Worm (Caenorhabditis elegans) whole organism, L4/young adult: ENCODE measurements around the gene rbm-25.
A peak's percentile ranks its signal among the peaks of the same experiment; 100 is the strongest.

Experiments used
- W03F9.2 ChIP-seq: fragments of 150-350 bp; optimal IDR thresholded peaks from 2 replicates; lab custom pipeline; 2014; ENCODE audit warnings: missing biosample characterization, missing genetic modification characterization
- dao-5 ChIP-seq: sonication (generic microtip); optimal IDR thresholded peaks from 2 replicates; lab custom pipeline; 2016; ENCODE audit warnings: missing genotype, missing genetic modification characterization, moderate library complexity, missing compliant biosample characterization
- him-1 ChIP-seq: sonication (generic microtip); optimal IDR thresholded peaks from 2 replicates; lab custom pipeline; 2016; ENCODE audit warnings: missing genotype, missing genetic modification reagents, missing genetic modification characterization, missing compliant biosample characterization

Gene rbm-25

DNA sequence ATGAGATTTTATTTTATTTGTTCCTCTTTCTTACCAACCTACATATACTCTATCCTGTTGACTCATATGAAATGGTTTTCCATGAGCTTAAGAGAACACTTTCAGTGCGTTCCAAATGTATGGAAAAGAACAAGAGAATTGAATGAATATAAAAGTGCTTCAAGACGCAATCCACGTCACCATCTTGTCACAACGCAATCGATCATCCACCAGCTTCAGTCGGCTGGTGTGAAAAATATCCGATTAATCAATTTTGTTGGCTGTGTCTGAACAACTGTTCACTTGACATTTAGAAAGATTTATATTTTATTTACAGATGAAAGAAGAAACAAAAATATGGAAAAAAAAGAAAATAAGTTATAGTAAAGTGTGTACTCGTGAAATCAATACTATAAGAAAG is 25.3 kb downstream of the rbm-25 start:
- TF ChIP-seq W03F9.2 (no peak), dao-5 (tag; lab: Kevin White, UChicago) (no peak), him-1 (tag; lab: Kevin White, UChicago) (no peak)

- TF ChIP-seq him-1 (tag; lab: Kevin White, UChicago) (no peak), dao-5 (tag; lab: Kevin White, UChicago) (no peak), W03F9.2 (no peak)
Measured at ce11 chrV:12525526-12525925, 27.5 kb downstream of the rbm-25 start, which contains the start of gene dyf-4. Gene dyf-4, minus strand, starts transcription at chrV:12525738.

DNA sequence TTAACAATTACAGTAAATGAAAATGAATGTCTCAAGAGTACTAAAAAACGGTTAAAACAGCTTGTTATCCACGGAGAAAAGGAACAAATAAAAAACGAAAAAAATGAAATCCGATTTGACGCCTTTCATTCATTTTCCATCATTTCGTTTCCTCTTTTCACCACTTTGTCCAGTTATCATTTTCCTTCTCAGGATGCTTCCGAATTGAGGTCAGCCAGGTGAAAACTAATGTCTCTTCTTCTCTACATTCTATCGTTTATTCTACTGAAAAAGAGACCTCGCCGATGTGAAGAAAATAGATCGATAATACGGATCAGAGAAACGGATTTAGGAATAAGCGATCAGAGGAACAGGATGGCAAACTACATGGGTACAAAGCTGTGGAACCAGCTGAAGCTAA is 28.1 kb downstream of the rbm-25 start:
- no peak for TF ChIP-seq him-1 (tag; lab: Kevin White, UChicago)
- no peak for TF ChIP-seq W03F9.2
- no peak for TF ChIP-seq dao-5 (tag; lab: Kevin White, UChicago)

DNA sequence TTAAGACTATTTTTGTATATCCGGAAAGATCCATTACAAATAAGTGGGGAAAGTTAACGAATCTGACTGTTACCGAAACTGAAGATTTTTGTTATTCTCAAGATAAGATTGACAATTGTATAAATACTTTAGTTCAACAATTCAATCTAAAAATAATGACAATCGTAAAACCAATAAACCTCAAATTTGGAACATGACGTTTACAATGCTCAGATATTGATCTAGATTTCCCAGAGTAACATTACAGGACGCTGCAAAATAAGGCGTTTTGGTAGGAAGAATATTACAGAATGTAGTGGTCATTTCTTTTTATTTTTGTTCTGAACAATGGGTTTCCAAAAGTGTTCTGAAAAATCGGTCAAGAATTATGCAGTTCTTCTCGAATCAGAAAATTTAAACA is 28.7 kb downstream of the rbm-25 start, which contains the start of gene F45D3.1:
Gene F45D3.1 (plus strand): TSS at position 301 of the 400 bp plus-strand sequence.
- TF ChIP-seq W03F9.2 (no peak), dao-5 (tag; lab: Kevin White, UChicago) (no peak), him-1 (tag; lab: Kevin White, UChicago) (no peak)

DNA sequence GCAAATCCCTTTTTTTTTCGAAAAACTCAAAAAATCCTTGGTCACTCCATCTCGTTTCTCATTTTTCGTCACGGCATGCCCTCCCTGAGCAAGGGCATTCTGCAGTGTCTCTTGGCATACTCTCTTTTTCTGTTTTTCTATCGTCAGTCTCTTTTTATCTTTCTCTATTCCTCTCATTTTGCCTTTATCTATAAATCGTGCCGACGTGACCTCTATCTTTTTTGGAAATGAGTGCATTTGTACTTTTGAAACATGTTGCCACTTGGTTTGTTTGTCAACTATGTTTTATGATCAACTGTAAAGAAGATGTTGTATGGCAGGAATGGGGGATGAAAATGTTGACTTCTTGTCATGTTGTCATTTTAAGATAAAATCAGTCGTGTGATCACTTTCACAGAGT is 30.9 kb downstream of the rbm-25 start:
- no peak for TF ChIP-seq dao-5 (tag; lab: Kevin White, UChicago)
- peak; percentile 31 for TF ChIP-seq him-1 (tag; lab: Kevin White, UChicago)

DNA sequence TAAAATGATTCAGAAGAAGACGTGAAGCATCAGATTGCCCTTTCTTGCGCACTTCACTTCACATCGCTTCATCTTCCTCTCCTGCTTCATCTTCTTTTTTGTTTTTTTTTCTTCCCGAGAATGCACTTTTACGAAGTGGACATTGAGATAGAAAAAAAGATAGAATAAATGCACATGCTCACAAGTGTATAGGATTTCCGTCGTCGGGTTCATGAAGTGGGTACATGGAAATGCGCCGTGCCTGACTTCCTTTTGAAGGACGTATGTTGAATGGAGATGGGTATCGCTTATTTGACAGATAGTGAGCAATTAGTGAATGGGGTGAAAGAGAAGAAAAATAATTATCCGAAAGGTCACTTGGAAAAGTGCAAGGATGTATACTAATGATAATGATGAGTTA is 32.1 kb downstream of the rbm-25 start:
- TF ChIP-seq W03F9.2: no peak
- TF ChIP-seq him-1 (tag; lab: Kevin White, UChicago): no peak
- TF ChIP-seq dao-5 (tag; lab: Kevin White, UChicago): no peak

DNA sequence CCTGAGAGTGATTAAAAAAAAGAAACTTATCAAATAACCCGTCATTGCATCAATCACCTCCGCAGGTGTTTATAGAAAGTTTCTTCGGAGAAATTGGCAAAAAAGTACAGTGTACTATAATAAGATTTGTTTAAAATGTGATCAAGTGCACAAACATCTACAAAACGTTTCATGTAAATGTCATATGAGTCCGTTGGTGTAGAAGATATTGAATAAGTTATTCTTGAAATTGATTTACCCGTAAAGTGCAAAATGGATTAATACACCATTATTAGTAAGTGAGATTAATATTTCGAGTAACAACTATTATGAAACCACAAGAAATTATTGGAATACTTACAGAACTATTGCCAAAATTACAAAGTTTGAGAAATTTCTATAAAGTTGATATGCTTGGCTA is 33.1 kb downstream of the rbm-25 start:
- TF ChIP-seq dao-5 (tag; lab: Kevin White, UChicago) (no peak), him-1 (tag; lab: Kevin White, UChicago) (no peak)

- TF ChIP-seq W03F9.2 (no peak), him-1 (tag; lab: Kevin White, UChicago) (no peak), dao-5 (tag; lab: Kevin White, UChicago) (no peak)
Measured at ce11 chrV:12532369-12532768, 34.4 kb downstream of the rbm-25 start.

- TF ChIP-seq W03F9.2 (no peak), dao-5 (tag; lab: Kevin White, UChicago) (no peak), him-1 (tag; lab: Kevin White, UChicago) (no peak)
Measured at ce11 chrV:12533635-12534150, 35.7 kb downstream of the rbm-25 start.

DNA sequence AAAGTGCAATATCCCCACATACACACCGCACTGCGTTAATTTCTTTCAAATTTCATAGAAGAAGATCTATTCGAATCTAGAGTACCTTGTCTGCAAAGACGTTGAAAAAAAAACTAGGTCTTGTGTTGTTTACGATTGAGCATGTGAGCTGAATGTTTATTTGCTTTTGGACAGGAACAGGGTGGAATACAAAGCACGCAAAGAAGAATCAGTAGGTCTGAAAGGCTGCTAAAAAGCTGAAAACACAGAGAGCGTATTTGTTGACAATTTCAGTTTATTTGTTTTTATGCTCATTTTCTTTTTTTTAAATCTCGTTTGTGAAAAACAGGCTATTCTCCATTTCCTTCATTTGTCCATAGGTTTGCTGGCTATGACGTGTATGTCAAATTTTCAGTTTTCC is 36.9 kb downstream of the rbm-25 start:
- no peak for TF ChIP-seq W03F9.2
- no peak for TF ChIP-seq dao-5 (tag; lab: Kevin White, UChicago)
- no peak for TF ChIP-seq him-1 (tag; lab: Kevin White, UChicago)

DNA sequence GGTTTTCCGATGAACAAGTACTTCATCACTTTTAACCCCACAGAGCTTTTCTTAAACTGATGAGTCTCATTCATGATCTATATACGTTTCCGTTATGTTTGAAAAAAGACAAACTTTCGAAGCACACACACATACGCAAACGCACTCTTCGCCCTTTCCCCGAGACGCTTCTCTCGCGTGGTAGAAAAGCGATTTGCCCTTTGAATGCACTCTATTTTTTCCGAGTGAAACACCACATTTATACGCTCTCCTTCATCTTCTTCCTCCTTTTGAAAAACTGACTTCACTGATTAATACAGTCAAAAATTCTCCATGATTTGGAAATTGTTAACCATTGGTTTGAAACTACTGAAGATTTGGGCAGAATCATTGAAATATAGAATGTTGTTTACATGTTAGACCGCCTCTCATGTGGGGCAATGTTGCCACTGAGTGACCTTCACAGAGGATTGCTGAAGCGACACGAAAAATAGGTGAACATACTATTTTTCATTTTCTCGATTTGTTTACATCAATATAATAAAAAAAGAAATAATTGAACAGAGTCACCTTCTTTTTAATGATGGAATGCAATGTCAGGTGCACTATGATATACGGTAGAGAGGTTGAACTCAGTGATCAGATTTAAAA is 38.5 kb downstream of the rbm-25 start:
- TF ChIP-seq dao-5 (tag; lab: Kevin White, UChicago) (no peak), W03F9.2 (no peak), him-1 (tag; lab: Kevin White, UChicago) (no peak)

DNA sequence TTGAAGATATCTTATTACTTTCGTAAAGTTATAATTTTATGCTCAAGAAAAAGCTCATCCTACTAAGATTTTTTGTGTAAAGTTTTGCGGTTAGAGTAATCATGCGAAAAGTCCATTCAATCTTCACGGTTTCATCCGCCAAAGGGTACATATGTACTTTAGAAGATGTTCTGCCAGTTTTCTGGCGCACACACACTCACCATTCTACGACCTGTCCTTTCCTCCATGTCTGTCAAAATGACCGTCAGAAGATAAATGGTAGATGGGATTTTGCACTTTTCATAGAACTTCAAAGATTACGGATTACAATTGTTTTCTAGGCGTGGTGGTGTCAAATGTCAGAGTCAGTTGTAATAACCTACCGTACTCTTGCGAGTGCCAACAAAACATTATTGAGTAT is 39.5 kb downstream of the rbm-25 start:
- TF ChIP-seq dao-5 (tag; lab: Kevin White, UChicago): no peak

ce11 chrV:12538984-12539852 is 41.2 kb downstream of the rbm-25 start:
- TF ChIP-seq dao-5 (tag; lab: Kevin White, UChicago) (no peak), him-1 (tag; lab: Kevin White, UChicago) (no peak), W03F9.2 (no peak)

DNA sequence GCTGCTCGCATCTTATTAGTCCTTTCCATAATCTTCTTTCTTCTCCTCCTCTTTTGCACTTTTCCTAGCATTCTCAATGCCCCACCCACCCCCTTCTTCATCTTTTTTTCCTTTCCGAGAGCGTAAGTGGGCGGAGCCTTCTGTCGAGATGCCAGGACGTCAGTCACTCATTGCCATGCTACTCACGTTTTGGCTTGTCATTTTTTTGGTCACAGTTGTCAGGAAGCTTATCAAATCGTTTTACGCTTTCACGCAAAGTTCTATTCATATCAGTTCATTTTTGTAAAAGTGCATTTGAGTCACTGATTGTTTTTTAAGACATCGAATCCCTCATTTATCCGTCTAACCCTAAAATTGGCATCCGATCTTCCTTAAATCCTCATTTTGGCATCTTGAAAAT is 42.0 kb downstream of the rbm-25 start:
- TF ChIP-seq W03F9.2 (no peak), him-1 (tag; lab: Kevin White, UChicago) (peak; percentile 19)
